Fruit fly (Drosophila melanogaster) whole organism, embryonic: ENCODE measurements around the gene Lztr1.

Experiments used
- Bgb ChIP-seq: fragments of 200-800 bp; sonication (Bioruptor generic); IDR thresholded peaks from 2 replicates; pipeline ENCODE4 v1.3.6; 2022; ENCODE audit warnings: missing biosample characterization, missing genetic modification characterization; ENCODE audit not compliant: partially characterized antibody
- CG11085 ChIP-seq: fragments of 200-800 bp; sonication (Bioruptor generic); IDR thresholded peaks from 2 replicates; pipeline ENCODE4 v1.3.6; 2022; ENCODE audit warnings: missing biosample characterization, missing genetic modification characterization
- CG11456 ChIP-seq: fragments of 200-800 bp; sonication (Bioruptor generic); IDR thresholded peaks from 3 replicates; pipeline ENCODE4 v1.3.6; 2022; ENCODE audit warnings: missing biosample characterization, missing genetic modification characterization
- CG12219 ChIP-seq: fragments of 200-800 bp; sonication (Bioruptor generic); optimal IDR thresholded peaks from 3 replicates; lab custom pipeline; 2018; ENCODE audit warnings: missing biosample characterization, mild to moderate bottlenecking, missing genetic modification characterization
- CG17385 ChIP-seq: fragments of 200-800 bp; sonication (Bioruptor generic); optimal IDR thresholded peaks from 3 replicates; lab custom pipeline; 2018; ENCODE audit warnings: missing biosample characterization, mild to moderate bottlenecking, missing genetic modification characterization
- CG18476 ChIP-seq: fragments of 200-800 bp; sonication (Bioruptor generic); optimal IDR thresholded peaks from 2 replicates; lab custom pipeline; 2016; ENCODE audit warnings: missing biosample characterization, mild to moderate bottlenecking, missing genetic modification characterization
- CG18619 ChIP-seq: fragments of 200-800 bp; sonication (Bioruptor generic); optimal IDR thresholded peaks from 3 replicates; lab custom pipeline; 2017; ENCODE audit warnings: missing biosample characterization, mild to moderate bottlenecking, missing genetic modification characterization
- CG30020 ChIP-seq: fragments of 200-800 bp; optimal IDR thresholded peaks from 2 replicates; lab custom pipeline; 2019; ENCODE audit warnings: missing biosample characterization, mild to moderate bottlenecking, missing genetic modification characterization, moderate library complexity
- CG4820 ChIP-seq: fragments of 200-800 bp; sonication (Bioruptor generic); optimal IDR thresholded peaks from 3 replicates; lab custom pipeline; 2016; ENCODE audit warnings: missing biosample characterization, missing genetic modification characterization
- CG4854 ChIP-seq: fragments of 200-800 bp; sonication (Bioruptor generic); optimal IDR thresholded peaks from 2 replicates; lab custom pipeline; 2016; ENCODE audit warnings: missing biosample characterization, missing genetic modification characterization, inconsistent platforms
- CG6765 ChIP-seq: fragments of 200-800 bp; sonication (Bioruptor generic); optimal IDR thresholded peaks from 3 replicates; lab custom pipeline; 2017; ENCODE audit warnings: missing biosample characterization, mild to moderate bottlenecking, missing genetic modification characterization
- CG7271 ChIP-seq: fragments of 200-800 bp; sonication (Bioruptor generic); optimal IDR thresholded peaks from 2 replicates; lab custom pipeline; 2018; ENCODE audit warnings: missing biosample characterization, mild to moderate bottlenecking, missing genetic modification characterization, moderate library complexity
- CG7372 ChIP-seq: fragments of 200-800 bp; sonication (Bioruptor generic); IDR thresholded peaks from 2 replicates; pipeline ENCODE4 v1.3.6; 2022; ENCODE audit warnings: missing biosample characterization, missing genetic modification characterization
- CG7786 ChIP-seq: fragments of 200-800 bp; sonication (Bioruptor generic); optimal IDR thresholded peaks from 2 replicates; lab custom pipeline; 2016; ENCODE audit warnings: missing biosample characterization, missing genetic modification characterization
- CG8924 ChIP-seq: fragments of 200-800 bp; optimal IDR thresholded peaks from 3 replicates; lab custom pipeline; 2019; ENCODE audit warnings: missing biosample characterization, mild to moderate bottlenecking, missing genetic modification characterization, moderate library complexity
- CG9609 ChIP-seq: fragments of 200-800 bp; sonication (Bioruptor generic); optimal IDR thresholded peaks from 3 replicates; lab custom pipeline; 2016; ENCODE audit warnings: missing biosample characterization, missing genetic modification characterization
- CG9876 ChIP-seq: fragments of 200-800 bp; sonication (Bioruptor generic); optimal IDR thresholded peaks from 2 replicates; lab custom pipeline; 2016; ENCODE audit warnings: missing biosample characterization, missing genetic modification characterization
- CkIIα-i1 ChIP-seq: fragments of 200-800 bp; sonication (Bioruptor generic); IDR thresholded peaks from 2 replicates; pipeline ENCODE4 v1.3.6; 2022; ENCODE audit warnings: missing biosample characterization, missing genetic modification characterization
- Dfd ChIP-seq, 2 experiments: fragments of >200 bp; optimal IDR thresholded peaks; 2 replicates each; lab custom pipeline; 2017; ENCODE audit warnings: missing biosample characterization in 2 of 2, missing genetic modification characterization in 2 of 2
- Dip3 ChIP-seq: fragments of 200-800 bp; sonication (Bioruptor generic); optimal IDR thresholded peaks from 3 replicates; lab custom pipeline; 2016; ENCODE audit warnings: missing biosample characterization, missing genetic modification characterization
- Hand ChIP-seq: fragments of 200-800 bp; sonication (Bioruptor generic); optimal IDR thresholded peaks from 2 replicates; lab custom pipeline; 2017; ENCODE audit warnings: mild to moderate bottlenecking, missing biosample characterization, missing genetic modification reagents, missing genetic modification characterization
- Lpt ChIP-seq: fragments of >200 bp; optimal IDR thresholded peaks from 2 replicates; lab custom pipeline; 2018; ENCODE audit warnings: missing biosample characterization, missing genetic modification characterization
- Opbp ChIP-seq: fragments of 200-800 bp; sonication (Bioruptor generic); IDR thresholded peaks from 3 replicates; pipeline ENCODE4 v1.3.6; 2022; ENCODE audit warnings: missing biosample characterization, missing genetic modification characterization; ENCODE audit not compliant: partially characterized antibody
- Ravus ChIP-seq: fragments of 200-800 bp; sonication (Bioruptor generic); IDR thresholded peaks from 2 replicates; pipeline ENCODE4 v1.3.6; 2022; ENCODE audit warnings: missing biosample characterization, missing genetic modification characterization
- Scr ChIP-seq: fragments of 200-800 bp; sonication (Bioruptor generic); IDR thresholded peaks from 2 replicates; pipeline ENCODE4 v1.3.6; 2022; ENCODE audit warnings: missing biosample characterization, missing genetic modification characterization; ENCODE audit not compliant: partially characterized antibody
- Side ChIP-seq: fragments of 200-800 bp; sonication (Bioruptor generic); optimal IDR thresholded peaks from 2 replicates; lab custom pipeline; 2016; ENCODE audit warnings: missing biosample characterization, missing genetic modification characterization
- bab2 ChIP-seq: fragments of 200-800 bp; sonication (Bioruptor generic); optimal IDR thresholded peaks from 2 replicates; lab custom pipeline; 2016; ENCODE audit warnings: missing biosample characterization, missing genetic modification characterization
- chif ChIP-seq, 2 experiments: fragments of 200-800 bp; sonication (Bioruptor generic); optimal IDR thresholded peaks; 3 replicates each; lab custom pipeline; 2016; ENCODE audit warnings: missing biosample characterization in 2 of 2, missing genetic modification characterization in 2 of 2
- dysf ChIP-seq: fragments of 200-800 bp; sonication (Bioruptor generic); IDR thresholded peaks from 3 replicates; pipeline ENCODE4 v1.3.6; 2022; ENCODE audit warnings: missing biosample characterization, missing genetic modification characterization
- hkb ChIP-seq, 2 experiments: fragments of 200-800 bp in 1 of 2; fragments of >200 bp in 1 of 2; sonication (Bioruptor generic) in 1 of 2; IDR thresholded peaks in 1 of 2; optimal IDR thresholded peaks in 1 of 2; 2 replicates each; pipeline versions ENCODE4 v1.3.6 to Lab custom; 2017 to 2022; ENCODE audit warnings: missing biosample characterization in 1 of 2, missing genetic modification characterization in 1 of 2
- insv ChIP-seq, 2 experiments: fragments of 200-800 bp; sonication (Bioruptor generic); optimal IDR thresholded peaks; 3 replicates each; lab custom pipeline; 2016 to 2018; ENCODE audit warnings: missing biosample characterization in 2 of 2, missing genetic modification characterization in 2 of 2
- inv ChIP-seq: fragments of 200-800 bp; sonication (Bioruptor generic); IDR thresholded peaks from 2 replicates; pipeline ENCODE4 v1.3.6; 2022; ENCODE audit warnings: missing biosample characterization, missing genetic modification characterization; ENCODE audit not compliant: partially characterized antibody
- kni ChIP-seq: fragments of 200-800 bp; sonication (Bioruptor generic); optimal IDR thresholded peaks from 3 replicates; lab custom pipeline; 2017; ENCODE audit warnings: mild to moderate bottlenecking, missing biosample characterization, missing genetic modification reagents, missing genetic modification characterization
- knrl ChIP-seq: fragments of 200-800 bp; sonication (Bioruptor generic); IDR thresholded peaks from 3 replicates; pipeline ENCODE4 v1.3.6; 2022; ENCODE audit warnings: missing biosample characterization, missing genetic modification characterization; ENCODE audit not compliant: partially characterized antibody
- mirr ChIP-seq: fragments of 200-800 bp; sonication (Bioruptor generic); optimal IDR thresholded peaks from 3 replicates; lab custom pipeline; 2018; ENCODE audit warnings: missing biosample characterization, mild to moderate bottlenecking, missing genetic modification characterization
- oc ChIP-seq: fragments of 200-800 bp; sonication (Bioruptor generic); optimal IDR thresholded peaks from 2 replicates; lab custom pipeline; 2018; ENCODE audit warnings: missing biosample characterization, mild to moderate bottlenecking, missing genetic modification characterization, moderate library complexity
- odd ChIP-seq: fragments of 200-800 bp; sonication (Bioruptor generic); optimal IDR thresholded peaks from 2 replicates; lab custom pipeline; 2017; ENCODE audit warnings: missing biosample characterization, mild to moderate bottlenecking, missing genetic modification characterization
- repo ChIP-seq: fragments of 200-800 bp; sonication (Bioruptor generic); optimal IDR thresholded peaks from 2 replicates; lab custom pipeline; 2016; ENCODE audit warnings: missing biosample characterization, missing genetic modification characterization
- ro ChIP-seq: fragments of 200-800 bp; sonication (Bioruptor generic); IDR thresholded peaks from 2 replicates; pipeline ENCODE4 v1.3.6; 2022; ENCODE audit warnings: missing biosample characterization, missing genetic modification characterization
- row ChIP-seq: fragments of 200-800 bp; sonication (Bioruptor generic); IDR thresholded peaks from 3 replicates; pipeline ENCODE4 v1.3.6; 2022; ENCODE audit warnings: missing biosample characterization, missing genetic modification characterization
- sens ChIP-seq: fragments of 200-800 bp; sonication (Bioruptor generic); peaks from one replicate; lab custom pipeline; 2016; ENCODE audit warnings: missing biosample characterization, missing genetic modification characterization
- stwl ChIP-seq: fragments of 200-800 bp; sonication (Bioruptor generic); optimal IDR thresholded peaks from 3 replicates; lab custom pipeline; 2018; ENCODE audit warnings: missing biosample characterization, mild to moderate bottlenecking, missing genetic modification characterization, moderate library complexity
- sug ChIP-seq: fragments of 200-800 bp; optimal IDR thresholded peaks from 2 replicates; lab custom pipeline; 2019; ENCODE audit warnings: missing biosample characterization, mild to moderate bottlenecking, missing genetic modification characterization, moderate library complexity
- tin ChIP-seq: fragments of 200-800 bp; sonication (Bioruptor generic); optimal IDR thresholded peaks from 3 replicates; lab custom pipeline; 2016; ENCODE audit warnings: missing biosample characterization, missing genetic modification characterization
- vvl ChIP-seq: fragments of 200-800 bp; sonication (Bioruptor generic); IDR thresholded peaks from 2 replicates; pipeline ENCODE4 v1.3.6; 2022; ENCODE audit warnings: missing biosample characterization, missing genetic modification characterization
- wek ChIP-seq: fragments of 200-800 bp; sonication (Bioruptor generic); optimal IDR thresholded peaks from 3 replicates; lab custom pipeline; 2018; ENCODE audit warnings: missing biosample characterization, mild to moderate bottlenecking, missing genetic modification characterization, moderate library complexity
- zfh1 ChIP-seq: fragments of 200-800 bp; sonication (Bioruptor generic); IDR thresholded peaks from 3 replicates; pipeline ENCODE4 v1.3.6; 2022; ENCODE audit warnings: missing biosample characterization, missing genetic modification characterization
- zfh2 ChIP-seq: fragments of 200-800 bp; sonication (Bioruptor generic); optimal IDR thresholded peaks from 2 replicates; lab custom pipeline; 2016; ENCODE audit warnings: missing biosample characterization, missing genetic modification characterization

Lztr1 gene

dm6 chrX:935049-935900, 7.9 kb upstream of the Lztr1 start, which contains the start of gene TRAM (continued):
- peak; percentile 62 for TF ChIP-seq stwl (tag; lab: Kevin White, UChicago)
- peak; percentile 96 for TF ChIP-seq odd
- peak; percentile 99 for TF ChIP-seq CG11085 (GFP tag; lab: Robert Waterston, UW)
- peak; percentile 99 for TF ChIP-seq sens (GFP tag; lab: Kevin White, UChicago)
- TF ChIP-seq inv (GFP tag; lab: Robert Waterston, UW), result peak; percentile 74
- peak; percentile 99 for TF ChIP-seq bab2 (GFP tag; lab: Kevin White, UChicago)
- peak; percentile 98 for TF ChIP-seq CG9876 (GFP tag; lab: Kevin White, UChicago)
- TF ChIP-seq CG18476 (GFP tag; lab: Kevin White, UChicago), result peak; percentile 94
- TF ChIP-seq CG7372, result peak; percentile 99
- TF ChIP-seq wek (GFP tag; lab: Kevin White, UChicago), result peak; percentile 94
- peak; percentile 98 for TF ChIP-seq ro (GFP tag; lab: Robert Waterston, UW)
- peak; percentile 94 for TF ChIP-seq CG4854 (GFP tag; lab: Kevin White, UChicago)
- peak; percentile 99 for TF ChIP-seq mirr (GFP tag; lab: Kevin White, UChicago)
- peak; percentile 97 for TF ChIP-seq oc (tag; lab: Kevin White, UChicago)
- TF ChIP-seq CG7786, result peak; percentile 98
- TF ChIP-seq Scr, result peak; percentile 83
- TF ChIP-seq CkIIα-i1 (GFP tag; lab: Robert Waterston, UW), result peak; percentile 91
- TF ChIP-seq Dip3, result peak; percentile 97
- TF ChIP-seq CG9609 (GFP tag; lab: Kevin White, UChicago), result peak; percentile 99
- peak; percentile 41 to 82 for TF ChIP-seq insv (GFP tag; optimal IDR thresholded peaks at IDR 0.05; lab: Kevin White, UChicago)
- peak; percentile 89 for TF ChIP-seq knrl (GFP tag; lab: Robert Waterston, UW)
- TF ChIP-seq CG12219 (GFP tag; lab: Kevin White, UChicago), result peak; percentile 97
- peak; percentile 96 for TF ChIP-seq repo
- peak; percentile 98 for TF ChIP-seq zfh2 (GFP tag; lab: Kevin White, UChicago)
- peak; percentile 93 for TF ChIP-seq CG8924 (tag; lab: Kevin White, UChicago)
- peak; percentile 99 for TF ChIP-seq CG18619
- TF ChIP-seq Side (GFP tag; lab: Kevin White, UChicago), result peak; percentile 98
- peak; percentile 97 for TF ChIP-seq kni (GFP tag; lab: Kevin White, UChicago)
- peak; percentile 99 for TF ChIP-seq dysf
- peak; percentile 86 for TF ChIP-seq CG7271
- peak; percentile 84; the same call in 2 of the 3 replicates for TF ChIP-seq Opbp (GFP tag; lab: Robert Waterston, UW)
- peak; percentile 90 for TF ChIP-seq Bgb (GFP tag; lab: Robert Waterston, UW)
- TF ChIP-seq zfh1, result peak; percentile 99
- peak; percentile 95 for TF ChIP-seq CG6765 (GFP tag; lab: Kevin White, UChicago)
- TF ChIP-seq Dfd (GFP tag; optimal IDR thresholded peaks at IDR 0.05; lab: Kevin White, UChicago), result no peak
- TF ChIP-seq CG11456 (GFP tag; lab: Robert Waterston, UW), result peak; percentile 99
- TF ChIP-seq vvl (GFP tag; lab: Robert Waterston, UW), result peak; percentile 99
- TF ChIP-seq Hand, result peak; percentile 95
- peak; percentile 98 for TF ChIP-seq sug (tag; lab: Kevin White, UChicago)
- TF ChIP-seq CG4820 (GFP tag; lab: Kevin White, UChicago), result peak; percentile 97
- TF ChIP-seq tin (GFP tag; lab: Kevin White, UChicago), result peak; percentile 98
- no peak for TF ChIP-seq hkb (optimal IDR thresholded peaks at IDR 0.05; lab: Kevin White, UChicago)
- TF ChIP-seq hkb (GFP tag; IDR thresholded peaks at IDR 0.05; lab: Robert Waterston, UW), result peak; percentile 99
- peak; percentile 99 for TF ChIP-seq row
- no peak for TF ChIP-seq Lpt (GFP tag; lab: Kevin White, UChicago)
- peak; percentile 96 for TF ChIP-seq Ravus (GFP tag; lab: Robert Waterston, UW)
- peak; percentile 98 to 99 for TF ChIP-seq chif (GFP tag; optimal IDR thresholded peaks at IDR 0.05; lab: Kevin White, UChicago)
- TF ChIP-seq CG17385, result peak; percentile 96
- peak; percentile 85 for TF ChIP-seq CG30020 (tag; lab: Kevin White, UChicago)
